Worm (Caenorhabditis elegans): Measurements from ENCODE around the gene lelo-3.

DNA sequence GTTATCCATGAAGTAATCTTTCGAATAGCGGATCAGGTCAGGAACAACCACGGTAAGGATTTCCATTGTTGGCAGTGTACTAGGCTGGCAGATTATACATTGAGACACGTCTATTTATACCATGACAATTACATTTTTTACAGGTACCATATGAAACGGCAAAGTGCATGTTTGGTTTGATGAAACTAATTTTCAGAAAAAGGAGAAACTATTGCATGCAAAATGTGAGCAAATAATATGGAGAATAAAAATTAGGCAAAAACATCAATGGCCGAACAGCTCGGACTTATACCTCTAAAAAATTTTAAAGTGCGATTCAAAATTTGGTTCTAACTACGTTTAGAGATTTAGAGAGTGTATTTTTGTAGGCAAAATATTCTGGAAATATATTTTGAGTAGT is 29.6 kb downstream of the lelo-3 start, which contains the start of gene F22F4.5:
- TF ChIP-seq klf-2 (GFP tag; conservative IDR thresholded peaks at IDR 0.05): no peak
- TF ChIP-seq flt-1 (GFP tag; IDR thresholded peaks at IDR 0.05): no peak
- no peak for TF ChIP-seq T22C8.4 (GFP tag; IDR thresholded peaks at IDR 0.05)
- no peak for TF ChIP-seq tab-1 (GFP tag; IDR thresholded peaks at IDR 0.05)

Data from whole organism, midembryonic.